Fruit fly (Drosophila melanogaster): ENCODE results near the gene CG13311.

DNA sequence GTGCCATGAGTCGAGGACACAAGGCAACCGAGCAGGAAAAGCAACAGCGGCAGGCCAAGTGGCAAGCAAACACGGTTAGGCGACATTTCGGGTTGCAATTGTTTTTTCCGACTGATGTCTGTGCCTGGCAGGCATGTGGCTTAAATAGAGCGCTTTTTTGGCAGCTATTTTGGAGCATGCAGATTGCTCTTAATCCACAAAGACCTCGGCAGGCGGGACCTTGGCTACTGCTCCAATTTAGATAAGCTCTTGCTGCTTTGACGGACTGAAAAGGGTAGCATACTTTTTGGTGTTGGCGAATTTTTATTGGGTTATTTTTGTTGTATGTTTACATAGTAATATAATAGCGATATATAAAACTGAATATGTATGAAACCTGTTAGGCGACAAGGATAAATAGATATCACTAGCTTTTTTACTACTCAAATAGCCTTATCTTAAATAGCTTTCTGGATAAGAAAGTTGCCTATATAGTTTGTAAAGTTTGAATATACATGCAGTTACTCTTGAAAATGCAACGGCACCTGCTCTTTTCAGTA, 5.2 kb upstream of the CG13311 start, which contains the start of the genes CG13312 and CG32024:
- TF ChIP-seq CG11902 (GFP tag; optimal IDR thresholded peaks at IDR 0.05) (no peak), dsx (GFP tag; optimal IDR thresholded peaks at IDR 0.05; ENCODE audit: poor library complexity, severe bottlenecking) (no peak), Hr39 (GFP tag; optimal IDR thresholded peaks at IDR 0.05) (no peak), CG3919 (GFP tag; optimal IDR thresholded peaks at IDR 0.05) (no peak)
